1 fruit fly cellular context compared by ENCODE assay signal in the genomic region with DNA sequence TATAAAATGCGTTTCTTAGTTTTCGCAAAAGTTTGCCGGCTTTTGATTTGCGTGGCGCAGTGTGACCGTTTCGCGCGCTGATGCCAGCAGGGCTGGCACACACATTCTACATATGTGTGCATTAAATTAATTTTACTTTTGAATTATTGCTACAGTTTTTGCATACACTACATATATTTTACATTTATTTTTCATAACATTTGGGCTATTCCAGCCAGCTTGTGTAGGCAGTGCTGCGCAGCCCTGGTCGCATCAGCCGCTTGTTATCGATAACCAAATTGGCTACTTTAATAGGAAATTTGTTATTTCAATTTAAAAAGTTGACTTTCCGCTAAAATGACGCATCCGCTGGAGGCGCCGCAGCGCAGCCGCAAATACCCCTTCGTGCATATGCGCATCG.
TF ChIP-seq lines count a peak whose summit lies in the region.

A gene (minus strand): TSS at position 57 of the 400 bp plus-strand sequence.
A gene (plus strand): TSS at position 260 of the 400 bp plus-strand sequence.

TF ChIP-seq in whole organism, embryonic, 481 proteins besides CTCF, POLR2A, EP300 and RAD21 (continued from another document and continues in another):
- peak; percentile 38; the same call in 1 of the 2 replicates for TF ChIP-seq CG7372 (GFP tag; IDR thresholded peaks at IDR 0.05; lab: Robert Waterston, UW)
- 0 out of 3 replicates have a peak, but pooled peaks have one; percentile 23 for TF ChIP-seq CG11093 (GFP tag; IDR thresholded peaks at IDR 0.05; lab: Robert Waterston, UW)
- TF ChIP-seq fd3F (GFP tag; optimal IDR thresholded peaks at IDR 0.05; lab: Kevin White, UChicago), result peak; percentile 3
- peak; percentile 65 for TF ChIP-seq HLH4C (GFP tag; IDR thresholded peaks at IDR 0.05; lab: Robert Waterston, UW; ENCODE audit: partially characterized antibody)
- TF ChIP-seq kni (GFP tag; optimal IDR thresholded peaks at IDR 0.05; lab: Kevin White, UChicago), result no peak
- peak; percentile 1 for TF ChIP-seq CG17359 (tag; optimal IDR thresholded peaks at IDR 0.05; lab: Kevin White, UChicago)
- TF ChIP-seq ken (GFP tag; IDR thresholded peaks at IDR 0.05; lab: Robert Waterston, UW), result 0 out of 3 replicates have a peak, but pooled peaks have one; percentile 59
- no peak for TF ChIP-seq MTF-1 (GFP tag; optimal IDR thresholded peaks at IDR 0.05; lab: Kevin White, UChicago; ENCODE audit: borderline replicate concordance)
- no peak for TF ChIP-seq CG16779 (GFP tag; IDR thresholded peaks at IDR 0.05; lab: Robert Waterston, UW)
- peak; percentile 66 for TF ChIP-seq CG32532 (GFP tag; IDR thresholded peaks at IDR 0.05; lab: Robert Waterston, UW)
- TF ChIP-seq Med (GFP tag; lab: Kevin White, UChicago), result peak; percentile 92
- no peak for TF ChIP-seq emc (GFP tag; optimal IDR thresholded peaks at IDR 0.05; lab: Kevin White, UChicago)
- TF ChIP-seq CG6654 (GFP tag; optimal IDR thresholded peaks at IDR 0.05; lab: Kevin White, UChicago), result no peak
- TF ChIP-seq Abd-B (GFP tag; optimal IDR thresholded peaks at IDR 0.05; lab: Kevin White, UChicago), result no peak
- TF ChIP-seq slbo (GFP tag; IDR thresholded peaks at IDR 0.05; lab: Robert Waterston, UW), result peak; percentile 79
- TF ChIP-seq corto (GFP tag; optimal IDR thresholded peaks at IDR 0.05; lab: Kevin White, UChicago), result no peak
- no peak for TF ChIP-seq Dip2 (GFP tag; IDR thresholded peaks at IDR 0.05; lab: Robert Waterston, UW)
- peak; percentile 10 for TF ChIP-seq Meics (GFP tag; optimal IDR thresholded peaks at IDR 0.05; lab: Kevin White, UChicago)
- TF ChIP-seq Optix (GFP tag; IDR thresholded peaks at IDR 0.05; lab: Robert Waterston, UW), result no peak
- TF ChIP-seq CG8478 (optimal IDR thresholded peaks at IDR 0.05; lab: Kevin White, UChicago), result no peak
- peak; percentile 73 for TF ChIP-seq grau (tag; optimal IDR thresholded peaks at IDR 0.05; lab: Kevin White, UChicago)
- peak; percentile 59; the same call in 2 of the 3 replicates for TF ChIP-seq ci (GFP tag; IDR thresholded peaks at IDR 0.05; lab: Robert Waterston, UW)
- TF ChIP-seq CG18262 (tag; optimal IDR thresholded peaks at IDR 0.05; lab: Kevin White, UChicago), result peak; percentile 53
- TF ChIP-seq Pdp1 (GFP tag; optimal IDR thresholded peaks at IDR 0.05; lab: Kevin White, UChicago), result peak; percentile 35 to 57
- TF ChIP-seq gro (GFP tag; optimal IDR thresholded peaks at IDR 0.05; lab: Kevin White, UChicago), result peak; percentile 57
- peak; percentile 70 for TF ChIP-seq CG4617 (GFP tag; optimal IDR thresholded peaks at IDR 0.05; lab: Kevin White, UChicago; ENCODE audit: borderline replicate concordance)
- peak; percentile 64 for TF ChIP-seq nerfin-2 (GFP tag; IDR thresholded peaks at IDR 0.05; lab: Robert Waterston, UW; ENCODE audit: partially characterized antibody)
- TF ChIP-seq Taf1 (GFP tag; IDR thresholded peaks at IDR 0.05; lab: Robert Waterston, UW), result no peak
- TF ChIP-seq Dek (tag; optimal IDR thresholded peaks at IDR 0.05; lab: Kevin White, UChicago), result peak; percentile 61
- peak; percentile 7 for TF ChIP-seq CG18476 (GFP tag; optimal IDR thresholded peaks at IDR 0.05; lab: Kevin White, UChicago)
- TF ChIP-seq tio (GFP tag; optimal IDR thresholded peaks at IDR 0.05; lab: Kevin White, UChicago), result no peak
- TF ChIP-seq dimm (GFP tag; IDR thresholded peaks at IDR 0.05; lab: Robert Waterston, UW), result no peak
- peak; percentile 68 for TF ChIP-seq Ptx1 (GFP tag; IDR thresholded peaks at IDR 0.05; lab: Robert Waterston, UW)
- TF ChIP-seq unpg (GFP tag; optimal IDR thresholded peaks at IDR 0.05; lab: Kevin White, UChicago), result no peak
- no peak for TF ChIP-seq D (optimal IDR thresholded peaks at IDR 0.05; lab: Kevin White, UChicago)
- no peak for TF ChIP-seq D (GFP tag; optimal IDR thresholded peaks at IDR 0.05; lab: Kevin White, UChicago)
- TF ChIP-seq pb (GFP tag; optimal IDR thresholded peaks at IDR 0.05; lab: Kevin White, UChicago), result no peak
- TF ChIP-seq CG17829 (tag; optimal IDR thresholded peaks at IDR 0.05; lab: Kevin White, UChicago), result peak; percentile 78
- peak; percentile 83 for TF ChIP-seq CG13287 (GFP tag; IDR thresholded peaks at IDR 0.05; lab: Robert Waterston, UW; ENCODE audit: partially characterized antibody)
- TF ChIP-seq Rfx (GFP tag; IDR thresholded peaks at IDR 0.05; lab: Robert Waterston, UW), result peak; percentile 81
- peak in 1 of 2 experiments; percentile 80 for TF ChIP-seq crp (GFP tag; optimal IDR thresholded peaks at IDR 0.05; lab: Kevin White, UChicago)
- TF ChIP-seq CG6254 (GFP tag; optimal IDR thresholded peaks at IDR 0.05; lab: Kevin White, UChicago), result no peak
- peak; percentile 42 for TF ChIP-seq bcd (GFP tag; optimal IDR thresholded peaks at IDR 0.05; lab: Kevin White, UChicago)
- TF ChIP-seq tll (GFP tag; optimal IDR thresholded peaks at IDR 0.05; lab: Kevin White, UChicago), result peak in 1 of 2 experiments; percentile 74
- peak; percentile 51; the same call in 2 of the 3 replicates for TF ChIP-seq CG14860 (GFP tag; IDR thresholded peaks at IDR 0.05; lab: Robert Waterston, UW; ENCODE audit: partially characterized antibody)
- no peak for TF ChIP-seq CG15269 (tag; optimal IDR thresholded peaks at IDR 0.05; lab: Kevin White, UChicago)
- TF ChIP-seq CG7839 (tag; optimal IDR thresholded peaks at IDR 0.05; lab: Kevin White, UChicago), result no peak
- TF ChIP-seq HLH54F (GFP tag; optimal IDR thresholded peaks at IDR 0.05; lab: Kevin White, UChicago), result peak; percentile 52
- TF ChIP-seq CG7271 (tag; optimal IDR thresholded peaks at IDR 0.05; lab: Kevin White, UChicago), result peak; percentile 32
- TF ChIP-seq CG13624 (GFP tag; optimal IDR thresholded peaks at IDR 0.05; lab: Kevin White, UChicago), result peak; percentile 65
- no peak for TF ChIP-seq Hr78 (GFP tag; optimal IDR thresholded peaks at IDR 0.05; lab: Kevin White, UChicago)
- TF ChIP-seq bigmax (GFP tag; optimal IDR thresholded peaks at IDR 0.05; lab: Kevin White, UChicago), result peak; percentile 23
- TF ChIP-seq luna (GFP tag; optimal IDR thresholded peaks at IDR 0.05; lab: Kevin White, UChicago), result no peak
- TF ChIP-seq Gsc (GFP tag; IDR thresholded peaks at IDR 0.05; lab: Robert Waterston, UW), result no peak
- no peak for TF ChIP-seq CG7745 (tag; optimal IDR thresholded peaks at IDR 0.05; lab: Kevin White, UChicago)
- TF ChIP-seq lola (GFP tag; optimal IDR thresholded peaks at IDR 0.05; lab: Kevin White, UChicago), result peak in 1 of 3 experiments; percentile 57
- TF ChIP-seq kay (GFP tag; optimal IDR thresholded peaks at IDR 0.05; lab: Kevin White, UChicago), result peak; percentile 28
- no peak for TF ChIP-seq CG12104 (GFP tag; optimal IDR thresholded peaks at IDR 0.05; lab: Kevin White, UChicago)
- TF ChIP-seq ara (GFP tag; IDR thresholded peaks at IDR 0.05; lab: Robert Waterston, UW), result peak; percentile 66; the same call in 1 of the 2 replicates
- TF ChIP-seq Sin3A (optimal IDR thresholded peaks at IDR 0.05; lab: Kevin White, UChicago), result peak; percentile 78
- TF ChIP-seq HLHmδ (GFP tag; optimal IDR thresholded peaks at IDR 0.05; lab: Kevin White, UChicago), result no peak
- TF ChIP-seq Dip3 (GFP tag; optimal IDR thresholded peaks at IDR 0.05; lab: Kevin White, UChicago), result peak; percentile 50
- TF ChIP-seq CG31388 (GFP tag; optimal IDR thresholded peaks at IDR 0.05; lab: Kevin White, UChicago), result no peak
- TF ChIP-seq Dad (GFP tag; optimal IDR thresholded peaks at IDR 0.05; lab: Kevin White, UChicago), result no peak
- TF ChIP-seq CG1647 (GFP tag; optimal IDR thresholded peaks at IDR 0.05; lab: Kevin White, UChicago), result peak; percentile 29
- 0 out of 2 replicates have a peak, but pooled peaks have one; percentile 23 for TF ChIP-seq Drgx (GFP tag; IDR thresholded peaks at IDR 0.05; lab: Robert Waterston, UW)
- TF ChIP-seq CG17612 (GFP tag; IDR thresholded peaks at IDR 0.05; lab: Robert Waterston, UW), result no peak
- no peak for TF ChIP-seq wdn (GFP tag; IDR thresholded peaks at IDR 0.05; lab: Robert Waterston, UW)
- no peak for TF ChIP-seq Atf3 (GFP tag; optimal IDR thresholded peaks at IDR 0.05; lab: Kevin White, UChicago)
- TF ChIP-seq ind (GFP tag; optimal IDR thresholded peaks at IDR 0.05; lab: Kevin White, UChicago), result peak; percentile 45
- TF ChIP-seq pita (GFP tag; optimal IDR thresholded peaks at IDR 0.05; lab: Kevin White, UChicago), result no peak
- peak; percentile 46; the same call in 1 of the 2 replicates for TF ChIP-seq CG14014 (GFP tag; IDR thresholded peaks at IDR 0.05; lab: Robert Waterston, UW)
- peak; percentile 46 for TF ChIP-seq Antp (GFP tag; optimal IDR thresholded peaks at IDR 0.05; lab: Kevin White, UChicago)
- TF ChIP-seq D19A (tag; optimal IDR thresholded peaks at IDR 0.05; lab: Kevin White, UChicago), result no peak
- no peak for TF ChIP-seq bowl (GFP tag; IDR thresholded peaks at IDR 0.05; lab: Robert Waterston, UW)
- TF ChIP-seq gce (GFP tag; IDR thresholded peaks at IDR 0.05; lab: Robert Waterston, UW), result no peak
- TF ChIP-seq NK7.1 (GFP tag; optimal IDR thresholded peaks at IDR 0.05; lab: Kevin White, UChicago), result no peak
- TF ChIP-seq ERR (GFP tag; optimal IDR thresholded peaks at IDR 0.05; lab: Kevin White, UChicago), result no peak
- TF ChIP-seq CG8089 (GFP tag; optimal IDR thresholded peaks at IDR 0.05; lab: Kevin White, UChicago), result no peak
- no peak for TF ChIP-seq gt (GFP tag; IDR thresholded peaks at IDR 0.05; lab: Robert Waterston, UW)
- peak; percentile 59 for TF ChIP-seq Chrac-16 (GFP tag; optimal IDR thresholded peaks at IDR 0.05; lab: Kevin White, UChicago)
- TF ChIP-seq lilli (GFP tag; optimal IDR thresholded peaks at IDR 0.05; lab: Kevin White, UChicago), result peak; percentile 74
- TF ChIP-seq lmd (GFP tag; IDR thresholded peaks at IDR 0.05; lab: Robert Waterston, UW), result peak; percentile 63
- peak; percentile 50 for TF ChIP-seq maf-S (GFP tag; optimal IDR thresholded peaks at IDR 0.05; lab: Kevin White, UChicago)
- TF ChIP-seq CG12769 (tag; optimal IDR thresholded peaks at IDR 0.05; lab: Kevin White, UChicago), result no peak
- no peak for TF ChIP-seq CG11504 (tag; optimal IDR thresholded peaks at IDR 0.05; lab: Kevin White, UChicago)
- peak; percentile 50 for TF ChIP-seq NfI (GFP tag; optimal IDR thresholded peaks at IDR 0.05; lab: Kevin White, UChicago)
- peak; percentile 41 for TF ChIP-seq ftz-f1 (GFP tag; optimal IDR thresholded peaks at IDR 0.05; lab: Kevin White, UChicago)
- no peak for TF ChIP-seq z (GFP tag; IDR thresholded peaks at IDR 0.05; lab: Robert Waterston, UW)
- TF ChIP-seq Deaf1 (tag; optimal IDR thresholded peaks at IDR 0.05; lab: Kevin White, UChicago), result no peak
- TF ChIP-seq zfh1 (GFP tag; IDR thresholded peaks at IDR 0.05; lab: Robert Waterston, UW), result peak; percentile 85
- no peak for TF ChIP-seq CG10321 (GFP tag; IDR thresholded peaks at IDR 0.05; lab: Robert Waterston, UW)
- peak; percentile 71 for TF ChIP-seq CG6791 (GFP tag; IDR thresholded peaks at IDR 0.05; lab: Robert Waterston, UW; ENCODE audit: partially characterized antibody)
- TF ChIP-seq Sox100B (GFP tag; optimal IDR thresholded peaks at IDR 0.05; lab: Kevin White, UChicago), result no peak
- peak; percentile 32 for TF ChIP-seq eyg (GFP tag; optimal IDR thresholded peaks at IDR 0.05; lab: Kevin White, UChicago)
- TF ChIP-seq jigr1 (GFP tag; IDR thresholded peaks at IDR 0.05; lab: Robert Waterston, UW), result no peak
- no peak for TF ChIP-seq CG10274 (GFP tag; optimal IDR thresholded peaks at IDR 0.05; lab: Kevin White, UChicago)
- TF ChIP-seq CG31224 (GFP tag; IDR thresholded peaks at IDR 0.05; lab: Robert Waterston, UW), result 0 out of 2 replicates have a peak, but pooled peaks have one; percentile 5
- peak; percentile 11 for TF ChIP-seq pnt (GFP tag; optimal IDR thresholded peaks at IDR 0.05; lab: Kevin White, UChicago)
- 0 out of 3 replicates have a peak, but pooled peaks have one; percentile 22 for TF ChIP-seq so (GFP tag; IDR thresholded peaks at IDR 0.05; lab: Robert Waterston, UW)
- TF ChIP-seq Hsf (GFP tag; optimal IDR thresholded peaks at IDR 0.05; lab: Kevin White, UChicago), result peak; percentile 65
- no peak for TF ChIP-seq sc (optimal IDR thresholded peaks at IDR 0.05; lab: Kevin White, UChicago)
- TF ChIP-seq sc (GFP tag; optimal IDR thresholded peaks at IDR 0.05; lab: Kevin White, UChicago), result no peak
- no peak for TF ChIP-seq Mes4 (GFP tag; optimal IDR thresholded peaks at IDR 0.05; lab: Kevin White, UChicago)
- TF ChIP-seq Mad (GFP tag; optimal IDR thresholded peaks at IDR 0.05; lab: Kevin White, UChicago), result peak; percentile 54
- TF ChIP-seq CG10366 (GFP tag; IDR thresholded peaks at IDR 0.05; lab: Robert Waterston, UW), result peak; percentile 63
- TF ChIP-seq CG14710 (tag; optimal IDR thresholded peaks at IDR 0.05; lab: Kevin White, UChicago), result peak; percentile 80
- TF ChIP-seq CG13775 (GFP tag; optimal IDR thresholded peaks at IDR 0.05; lab: Kevin White, UChicago), result peak; percentile 47
- no peak for TF ChIP-seq CG4328 (GFP tag; optimal IDR thresholded peaks at IDR 0.05; lab: Kevin White, UChicago)
- TF ChIP-seq insv (GFP tag; optimal IDR thresholded peaks at IDR 0.05; lab: Kevin White, UChicago), result peak in 1 of 2 experiments; percentile 41
- peak; percentile 37 for TF ChIP-seq CG10147 (GFP tag; optimal IDR thresholded peaks at IDR 0.05; lab: Kevin White, UChicago)
- no peak for TF ChIP-seq Elba2 (GFP tag; optimal IDR thresholded peaks at IDR 0.05; lab: Kevin White, UChicago)
- TF ChIP-seq CG17385 (GFP tag; optimal IDR thresholded peaks at IDR 0.05; lab: Kevin White, UChicago), result peak; percentile 10
- no peak for TF ChIP-seq kah (GFP tag; optimal IDR thresholded peaks at IDR 0.05; lab: Kevin White, UChicago)
- no peak for TF ChIP-seq zf30C (GFP tag; optimal IDR thresholded peaks at IDR 0.05; lab: Kevin White, UChicago)
- TF ChIP-seq h (optimal IDR thresholded peaks at IDR 0.05; lab: Kevin White, UChicago), result no peak
- TF ChIP-seq esg (GFP tag; conservative IDR thresholded peaks at IDR 0.05; lab: Robert Waterston, UW), result 0 out of 2 replicates have a peak, but pooled peaks have one; percentile 6
- peak; percentile 38 for TF ChIP-seq Fer3 (tag; optimal IDR thresholded peaks at IDR 0.05; lab: Kevin White, UChicago)
- peak; percentile 53 for TF ChIP-seq CG10979 (tag; optimal IDR thresholded peaks at IDR 0.05; lab: Kevin White, UChicago)
- peak; percentile 47 for TF ChIP-seq twi (tag; optimal IDR thresholded peaks at IDR 0.05; lab: Kevin White, UChicago)
- TF ChIP-seq CG17568 (GFP tag; optimal IDR thresholded peaks at IDR 0.05; lab: Kevin White, UChicago), result no peak
- TF ChIP-seq Sry-δ (GFP tag; optimal IDR thresholded peaks at IDR 0.05; lab: Kevin White, UChicago), result peak; percentile 66
- no peak for TF ChIP-seq disco-r (GFP tag; optimal IDR thresholded peaks at IDR 0.05; lab: Kevin White, UChicago)
- peak; percentile 45 for TF ChIP-seq croc (GFP tag; conservative IDR thresholded peaks at IDR 0.05; lab: Robert Waterston, UW)
- peak; percentile 49; the same call in 1 of the 3 replicates for TF ChIP-seq Aef1 (GFP tag; IDR thresholded peaks at IDR 0.05; lab: Robert Waterston, UW)
- TF ChIP-seq tup (GFP tag; optimal IDR thresholded peaks at IDR 0.05; lab: Kevin White, UChicago), result no peak
